Worm (Caenorhabditis elegans) whole organism, early embryonic: ENCODE data around the gene grl-28.

Source experiments
- B0310.2 ChIP-seq: sonication (generic microtip); optimal IDR thresholded peaks from 2 replicates; lab custom pipeline; 2016; ENCODE audit warnings: mild to moderate bottlenecking, missing genetic modification characterization, missing compliant biosample characterization
- F13C5.2 ChIP-seq: sonication (generic microtip); optimal IDR thresholded peaks from 2 replicates; lab custom pipeline; 2017; ENCODE audit warnings: mild to moderate bottlenecking, missing genetic modification characterization, inconsistent platforms, missing compliant biosample characterization
- aly-1 ChIP-seq: sonication (generic microtip); optimal IDR thresholded peaks from 2 replicates; lab custom pipeline; 2016; ENCODE audit warnings: missing genetic modification characterization, missing compliant biosample characterization
- ama-1 ChIP-seq: fragments of 150-350 bp; optimal IDR thresholded peaks from 2 replicates; lab custom pipeline; 2014
- ceh-13 ChIP-seq: fragments of 200-800 bp; sonication (Bioruptor generic); optimal IDR thresholded peaks from 2 replicates; lab custom pipeline; 2018; ENCODE audit warnings: mild to moderate bottlenecking, missing genetic modification characterization, missing compliant biosample characterization
- ceh-36 ChIP-seq: sonication (generic microtip); optimal IDR thresholded peaks from 2 replicates; lab custom pipeline; 2016; ENCODE audit warnings: missing genetic modification characterization, inconsistent platforms, missing compliant biosample characterization
- ets-7 ChIP-seq: sonication (generic microtip); optimal IDR thresholded peaks from 2 replicates; lab custom pipeline; 2016; ENCODE audit warnings: missing genotype, missing genetic modification characterization, missing compliant biosample characterization
- flt-1 ChIP-seq: fragments of 200-800 bp; sonication (Bioruptor generic); IDR thresholded peaks from 2 replicates; pipeline ENCODE4 v1.3.6; 2022; ENCODE audit warnings: missing genetic modification characterization, missing compliant biosample characterization
- hmbx-1 ChIP-seq: sonication (generic microtip); optimal IDR thresholded peaks from 2 replicates; lab custom pipeline; 2016; ENCODE audit warnings: mild to moderate bottlenecking, missing genetic modification characterization, missing compliant biosample characterization
- hmg-4 ChIP-seq: fragments of 200-800 bp; sonication (Bioruptor generic); optimal IDR thresholded peaks from 2 replicates; lab custom pipeline; 2018; ENCODE audit warnings: mild to moderate bottlenecking, missing genetic modification characterization, missing compliant biosample characterization
- hnd-1 ChIP-seq: sonication (generic microtip); optimal IDR thresholded peaks from 2 replicates; lab custom pipeline; 2016; ENCODE audit warnings: missing genetic modification characterization, missing compliant biosample characterization
- pes-1 ChIP-seq: fragments of 200-800 bp; sonication (Bioruptor generic); IDR thresholded peaks from 2 replicates; pipeline ENCODE4 v1.3.6; 2022; ENCODE audit warnings: missing genetic modification reagents, missing genetic modification characterization, missing compliant biosample characterization
- scrt-1 ChIP-seq: fragments of 200-800 bp; sonication (Bioruptor generic); IDR thresholded peaks from 2 replicates; pipeline ENCODE4 v1.3.6; 2022; ENCODE audit warnings: missing genetic modification characterization, missing compliant biosample characterization
- sea-1 ChIP-seq: fragments of 200-800 bp; sonication (Bioruptor generic); conservative IDR thresholded peaks from 2 replicates; pipeline ENCODE4 v1.3.6; 2022; ENCODE audit warnings: missing genetic modification characterization, missing compliant biosample characterization
- tbx-11 ChIP-seq: fragments of 200-800 bp; sonication (Bioruptor generic); IDR thresholded peaks from 2 replicates; pipeline ENCODE4 v1.3.6; 2022; ENCODE audit warnings: missing genetic modification characterization, missing compliant biosample characterization
- tbx-37 ChIP-seq: fragments of 200-800 bp; sonication (Bioruptor generic); conservative IDR thresholded peaks from 2 replicates; pipeline ENCODE4 v1.3.6; 2022; ENCODE audit warnings: missing genetic modification reagents, missing genetic modification characterization, missing compliant biosample characterization
- tra-4 ChIP-seq: sonication (generic microtip); optimal IDR thresholded peaks from 2 replicates; lab custom pipeline; 2017; ENCODE audit warnings: missing genetic modification characterization, missing compliant biosample characterization

Gene grl-28

ce11 chrV:3538307-3538706 lies 13.4 kb downstream of the grl-28 start, which contains the start of gene nhr-93:
TSS of gene nhr-93 (minus strand) at chrV:3538407.
- TF ChIP-seq hmg-4 (GFP tag; lab: Kevin White, UChicago) = no peak
- TF ChIP-seq hmbx-1 = no peak
- TF ChIP-seq sea-1 = no peak
- TF ChIP-seq tra-4 (tag; lab: Kevin White, UChicago) = no peak
- TF ChIP-seq B0310.2 (tag; lab: Kevin White, UChicago) = no peak
- TF ChIP-seq F13C5.2 (tag; lab: Kevin White, UChicago) = no peak
- TF ChIP-seq pes-1 = no peak
- TF ChIP-seq ama-1 (lab: Kevin White, UChicago) = no peak
- TF ChIP-seq ceh-13 (GFP tag; lab: Kevin White, UChicago) = no peak
- TF ChIP-seq tbx-37 (GFP tag; lab: Robert Waterston, UW) = no peak

ce11 chrV:3535260-3535659 lies 16.4 kb downstream of the grl-28 start, which contains the start of gene nhr-221:
TSS of gene nhr-221 (minus strand) at chrV:3535360.
- TF ChIP-seq hmbx-1 (no peak), tra-4 (tag; lab: Kevin White, UChicago) (no peak), tbx-11 (no peak), aly-1 (tag; lab: Kevin White, UChicago) (no peak), ama-1 (lab: Kevin White, UChicago) (no peak), ceh-36 (tag; lab: Kevin White, UChicago) (no peak), flt-1 (GFP tag; lab: Robert Waterston, UW) (no peak), ets-7 (no peak)

- TF ChIP-seq sea-1 (no peak), ama-1 (lab: Kevin White, UChicago) (no peak), pes-1 (no peak), tbx-37 (GFP tag; lab: Robert Waterston, UW) (no peak), ets-7 (no peak), tra-4 (tag; lab: Kevin White, UChicago) (no peak), aly-1 (tag; lab: Kevin White, UChicago) (no peak), F13C5.2 (tag; lab: Kevin White, UChicago) (no peak), flt-1 (GFP tag; lab: Robert Waterston, UW) (no peak), hnd-1 (tag; lab: Kevin White, UChicago) (no peak), tbx-11 (no peak), ceh-36 (tag; lab: Kevin White, UChicago) (no peak), scrt-1 (GFP tag; lab: Robert Waterston, UW) (no peak), ceh-13 (GFP tag; lab: Kevin White, UChicago) (no peak), B0310.2 (tag; lab: Kevin White, UChicago) (no peak), hmbx-1 (no peak)
Measured at ce11 chrV:3530403-3530802, 21.3 kb downstream of the grl-28 start, which contains the start of gene srbc-66. TSS of gene srbc-66 (plus strand) at chrV:3530703.

- no peak for TF ChIP-seq pes-1
- TF ChIP-seq B0310.2 (tag; lab: Kevin White, UChicago) = no peak
- TF ChIP-seq F13C5.2 (tag; lab: Kevin White, UChicago) = no peak
- no peak for TF ChIP-seq tbx-11
- no peak for TF ChIP-seq hmbx-1
- TF ChIP-seq scrt-1 (GFP tag; lab: Robert Waterston, UW) = no peak
- no peak for TF ChIP-seq sea-1
- no peak for TF ChIP-seq hmg-4 (GFP tag; lab: Kevin White, UChicago)
- no peak for TF ChIP-seq ama-1 (lab: Kevin White, UChicago)
- no peak for TF ChIP-seq tra-4 (tag; lab: Kevin White, UChicago)
- TF ChIP-seq tbx-37 (GFP tag; lab: Robert Waterston, UW) = no peak
- TF ChIP-seq ceh-13 (GFP tag; lab: Kevin White, UChicago) = no peak
- TF ChIP-seq ets-7 = no peak
Measured at ce11 chrV:3526882-3527281, 24.8 kb downstream of the grl-28 start, which contains the start of gene str-260. TSS of gene str-260 (plus strand) at chrV:3527182.

- TF ChIP-seq tra-4 (tag; lab: Kevin White, UChicago) (no peak), hnd-1 (tag; lab: Kevin White, UChicago) (no peak), scrt-1 (GFP tag; lab: Robert Waterston, UW) (no peak), tbx-37 (GFP tag; lab: Robert Waterston, UW) (no peak), B0310.2 (tag; lab: Kevin White, UChicago) (no peak), ets-7 (no peak), ama-1 (lab: Kevin White, UChicago) (no peak), flt-1 (GFP tag; lab: Robert Waterston, UW) (no peak), ceh-36 (tag; lab: Kevin White, UChicago) (no peak), aly-1 (tag; lab: Kevin White, UChicago) (no peak), F13C5.2 (tag; lab: Kevin White, UChicago) (no peak), ceh-13 (GFP tag; lab: Kevin White, UChicago) (no peak), pes-1 (no peak), hmbx-1 (no peak)
Measured at ce11 chrV:3524970-3525369, 26.7 kb downstream of the grl-28 start, which contains the start of gene T24A6.7. TSS of gene T24A6.7 (plus strand) at chrV:3525270.

- TF ChIP-seq pes-1 (no peak), ceh-36 (tag; lab: Kevin White, UChicago) (no peak), ets-7 (no peak), B0310.2 (tag; lab: Kevin White, UChicago) (no peak), hmg-4 (GFP tag; lab: Kevin White, UChicago) (no peak), sea-1 (no peak)
Measured at ce11 chrV:3523262-3523661, 28.4 kb downstream of the grl-28 start, which contains the start of gene irg-1. TSS of gene irg-1 (plus strand) at chrV:3523587.

- TF ChIP-seq hnd-1 (tag; lab: Kevin White, UChicago) = no peak
- TF ChIP-seq F13C5.2 (tag; lab: Kevin White, UChicago) = no peak
- TF ChIP-seq aly-1 (tag; lab: Kevin White, UChicago) = no peak
- TF ChIP-seq ama-1 (lab: Kevin White, UChicago) = no peak
- TF ChIP-seq tbx-37 (GFP tag; lab: Robert Waterston, UW) = no peak
- no peak for TF ChIP-seq ets-7
- no peak for TF ChIP-seq tra-4 (tag; lab: Kevin White, UChicago)
- TF ChIP-seq hmbx-1 = no peak
- no peak for TF ChIP-seq flt-1 (GFP tag; lab: Robert Waterston, UW)
- no peak for TF ChIP-seq scrt-1 (GFP tag; lab: Robert Waterston, UW)
- no peak for TF ChIP-seq ceh-13 (GFP tag; lab: Kevin White, UChicago)
- TF ChIP-seq pes-1 = no peak
- TF ChIP-seq tbx-11 = no peak
Measured at ce11 chrV:3517889-3518288, 33.8 kb downstream of the grl-28 start, which contains the start of gene str-227. TSS of gene str-227 (plus strand) at chrV:3518189.
